Worm (Caenorhabditis elegans): ENCODE data around the gene ztf-17.

DNA sequence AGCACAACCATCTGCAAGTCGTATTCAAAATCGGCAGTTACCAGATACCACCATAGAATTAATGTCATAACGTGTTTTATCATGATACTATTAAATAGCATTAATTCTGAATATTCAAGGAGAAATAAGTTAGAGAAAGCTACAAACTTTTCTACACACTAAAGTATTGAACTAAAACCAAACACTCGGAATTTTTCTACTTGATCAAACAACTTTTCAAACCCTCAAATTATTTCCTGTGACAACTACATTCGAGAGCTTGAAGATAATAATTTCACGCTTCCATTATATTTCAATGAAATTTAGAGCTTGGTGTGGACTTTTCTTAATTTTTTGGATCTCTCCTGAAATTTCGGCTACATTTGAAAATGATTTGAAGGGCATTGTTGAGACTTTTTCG lies 47.5 kb downstream of the ztf-17 start, which contains the start of gene irld-47:
- TF ChIP-seq ceh-44 (GFP tag; IDR thresholded peaks at IDR 0.05) (no peak), jun-1 (tag; optimal IDR thresholded peaks at IDR 0.05) (no peak), ceh-28 (tag; optimal IDR thresholded peaks at IDR 0.05) (no peak), rbr-2 (tag; optimal IDR thresholded peaks at IDR 0.05) (no peak), zip-11 (GFP tag; IDR thresholded peaks at IDR 0.05) (no peak), unc-62 (GFP tag; optimal IDR thresholded peaks at IDR 0.05 in 1 of 2) (no peak), unc-62 (tag; optimal IDR thresholded peaks at IDR 0.05) (no peak), mep-1 (tag; optimal IDR thresholded peaks at IDR 0.05) (no peak), mdl-1 (tag; optimal IDR thresholded peaks at IDR 0.05) (no peak), lim-7 (GFP tag; IDR thresholded peaks at IDR 0.05) (no peak), nhr-28 (tag; optimal IDR thresholded peaks at IDR 0.05) (no peak), snpc-4 (tag; optimal IDR thresholded peaks at IDR 0.05) (no peak)
